Worm (Caenorhabditis elegans): ENCODE measurements around the gene T25G12.11.

DNA sequence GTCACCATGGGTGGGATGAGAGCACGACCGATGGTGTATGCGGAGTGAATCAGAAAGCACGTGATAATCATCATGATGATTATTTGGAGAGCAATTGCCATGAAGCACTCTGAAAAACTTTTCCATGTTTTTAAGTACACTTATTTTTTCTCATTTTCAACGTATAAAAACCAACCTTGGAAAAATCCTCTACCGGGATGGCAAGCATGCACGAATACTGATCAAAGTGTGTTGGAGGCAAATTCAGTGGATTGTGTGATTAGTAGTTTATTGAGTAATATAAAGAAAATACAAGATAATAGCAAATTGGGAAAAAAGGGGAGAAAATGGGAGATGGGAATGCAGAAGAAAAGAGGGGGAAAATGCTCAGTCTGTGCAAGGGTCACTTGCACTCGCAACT, at the start of gene T25G12.11:
- TF ChIP-seq pes-1 (GFP tag; IDR thresholded peaks at IDR 0.05) (no peak), scrt-1 (GFP tag; IDR thresholded peaks at IDR 0.05) (no peak), ama-1 (optimal IDR thresholded peaks at IDR 0.05) (no peak), sea-1 (GFP tag; conservative IDR thresholded peaks at IDR 0.05) (no peak), hmbx-1 (tag; optimal IDR thresholded peaks at IDR 0.05) (no peak), aly-1 (tag; optimal IDR thresholded peaks at IDR 0.05) (no peak), flt-1 (GFP tag; IDR thresholded peaks at IDR 0.05) (no peak), F13C5.2 (tag; optimal IDR thresholded peaks at IDR 0.05) (no peak), hmg-4 (GFP tag; optimal IDR thresholded peaks at IDR 0.05) (no peak), ets-7 (tag; optimal IDR thresholded peaks at IDR 0.05) (no peak), ceh-36 (tag; optimal IDR thresholded peaks at IDR 0.05) (no peak)

Measured in whole organism, early embryonic.